Worm (Caenorhabditis elegans): Measurements from ENCODE around the gene alkb-1.

alkb-1 gene

ce11 chrII:1371533-1371932 is 40.7 kb upstream of the alkb-1 start:
- TF ChIP-seq elt-4 (tag; optimal IDR thresholded peaks at IDR 0.05): no peak

- no peak for TF ChIP-seq sox-2 (GFP tag; IDR thresholded peaks at IDR 0.05)
- TF ChIP-seq nfya-1 (tag; optimal IDR thresholded peaks at IDR 0.05): peak; percentile 52
Measured at ce11 chrII:1372138-1372537, 40.1 kb upstream of the alkb-1 start.

ce11 chrII:1372966-1373365 is 39.2 kb upstream of the alkb-1 start:
- TF ChIP-seq nfya-1 (tag; optimal IDR thresholded peaks at IDR 0.05) (peak; percentile 80), hlh-8 (tag; optimal IDR thresholded peaks at IDR 0.05) (no peak), sox-2 (GFP tag; IDR thresholded peaks at IDR 0.05) (no peak), hlh-6 (tag; optimal IDR thresholded peaks at IDR 0.05) (no peak), pha-4 (tag; optimal IDR thresholded peaks at IDR 0.05) (no peak), unc-86 (tag; optimal IDR thresholded peaks at IDR 0.05) (no peak), ceh-48 (tag; optimal IDR thresholded peaks at IDR 0.05) (no peak), F13H6.1 (tag; optimal IDR thresholded peaks at IDR 0.05) (no peak)

- TF ChIP-seq nfya-1 (tag; optimal IDR thresholded peaks at IDR 0.05) (peak; percentile 76), unc-3 (GFP tag; conservative IDR thresholded peaks at IDR 0.05) (no peak), unc-3 (tag; optimal IDR thresholded peaks at IDR 0.05) (no peak)
Measured at ce11 chrII:1374486-1374885, 37.7 kb upstream of the alkb-1 start.

- TF ChIP-seq tbx-2 (tag; optimal IDR thresholded peaks at IDR 0.05) (no peak), pha-4 (tag; optimal IDR thresholded peaks at IDR 0.05) (no peak), ahr-1 (tag; optimal IDR thresholded peaks at IDR 0.05) (no peak), hlh-30 (tag; optimal IDR thresholded peaks at IDR 0.05; ENCODE audit: insufficient read depth) (no peak), npax-4 (tag; optimal IDR thresholded peaks at IDR 0.05) (no peak), rnt-1 (tag; optimal IDR thresholded peaks at IDR 0.05) (no peak), gmeb-2 (tag; optimal IDR thresholded peaks at IDR 0.05) (no peak), C08G9.2 (tag; optimal IDR thresholded peaks at IDR 0.05) (no peak), F13H6.1 (tag; optimal IDR thresholded peaks at IDR 0.05) (no peak)
Measured at ce11 chrII:1374889-1375288, 37.3 kb upstream of the alkb-1 start, which contains the start of gene rog-1. TSS of gene rog-1 (minus strand) at chrII:1374989.

- TF ChIP-seq npax-4 (tag; optimal IDR thresholded peaks at IDR 0.05) (no peak), ceh-18 (tag; optimal IDR thresholded peaks at IDR 0.05) (peak; percentile 42), C08G9.2 (tag; optimal IDR thresholded peaks at IDR 0.05) (no peak)
Measured at ce11 chrII:1375627-1376026, 36.6 kb upstream of the alkb-1 start.

- TF ChIP-seq npax-4 (tag; optimal IDR thresholded peaks at IDR 0.05) (no peak), ceh-31 (tag; optimal IDR thresholded peaks at IDR 0.05) (no peak), nfya-1 (tag; optimal IDR thresholded peaks at IDR 0.05) (no peak), C08G9.2 (tag; optimal IDR thresholded peaks at IDR 0.05) (no peak), eyg-1 (tag; optimal IDR thresholded peaks at IDR 0.05) (no peak), pax-1 (tag; optimal IDR thresholded peaks at IDR 0.05) (no peak), tbx-2 (tag; optimal IDR thresholded peaks at IDR 0.05) (no peak), elt-4 (tag; optimal IDR thresholded peaks at IDR 0.05) (no peak), unc-86 (tag; optimal IDR thresholded peaks at IDR 0.05) (no peak), gmeb-2 (tag; optimal IDR thresholded peaks at IDR 0.05) (no peak), ceh-45 (GFP tag; IDR thresholded peaks at IDR 0.05) (no peak), zip-5 (tag; optimal IDR thresholded peaks at IDR 0.05) (no peak), madf-2 (tag; optimal IDR thresholded peaks at IDR 0.05) (no peak)
Measured at ce11 chrII:1376795-1377194, 35.4 kb upstream of the alkb-1 start.

ce11 chrII:1378259-1378658 is 34.0 kb upstream of the alkb-1 start, which contains the start of gene F54D12.10:
TSS of gene F54D12.10 (minus strand) at chrII:1378359.
- TF ChIP-seq ztf-16 (tag; optimal IDR thresholded peaks at IDR 0.05) (no peak), ceh-9 (tag; optimal IDR thresholded peaks at IDR 0.05) (no peak), lin-11 (tag; optimal IDR thresholded peaks at IDR 0.05) (no peak), ceh-30 (tag; optimal IDR thresholded peaks at IDR 0.05) (no peak), mec-3 (tag; optimal IDR thresholded peaks at IDR 0.05; ENCODE audit: borderline replicate concordance) (no peak), ceh-31 (tag; optimal IDR thresholded peaks at IDR 0.05) (no peak)

All from whole organism, late embryonic.